Worm (Caenorhabditis elegans): ENCODE data around the gene pqn-83.

pqn-83 gene

DNA sequence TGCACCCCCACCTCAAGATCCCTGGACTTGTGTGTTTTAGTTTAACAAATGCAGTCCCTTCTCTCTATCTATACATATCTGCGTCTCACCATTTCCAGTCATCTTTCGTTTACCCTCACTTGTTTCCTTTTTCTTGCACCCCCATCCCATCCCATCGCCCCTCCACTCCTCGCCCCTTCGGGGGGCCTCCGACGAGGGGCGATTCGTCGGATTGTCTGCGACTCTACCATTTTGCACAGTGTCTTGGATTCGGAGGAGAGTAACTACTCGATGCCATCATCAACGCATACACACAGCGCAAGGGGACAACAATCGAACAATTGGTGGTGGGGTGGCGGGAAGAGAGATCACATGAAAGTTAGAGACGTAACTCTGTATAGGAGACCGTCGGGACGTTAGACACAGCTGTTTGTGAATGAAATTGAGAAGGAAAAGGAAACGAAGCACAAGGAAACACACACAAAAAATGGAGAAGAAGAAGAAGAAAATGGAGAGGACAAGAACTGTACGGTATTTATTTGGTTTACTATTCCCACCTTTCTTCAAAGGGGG, 36.8 kb downstream of the pqn-83 start (continued):
- TF ChIP-seq nhr-41 (GFP tag; IDR thresholded peaks at IDR 0.05) (peak; percentile 23; the same call in 1 of the 2 replicates), F44E2.7 (GFP tag; IDR thresholded peaks at IDR 0.05) (no peak), F49E8.2 (tag; optimal IDR thresholded peaks at IDR 0.05; ENCODE audit: borderline replicate concordance) (no peak), fos-1 (tag; optimal IDR thresholded peaks at IDR 0.05) (no peak), F37D6.2 (tag; optimal IDR thresholded peaks at IDR 0.05) (peak; percentile 85)

ce11 chrIII:13061734-13062133, 37.5 kb downstream of the pqn-83 start:
- peak; percentile 61 for TF ChIP-seq aha-1 (tag)
- TF ChIP-seq set-16 (GFP tag; IDR thresholded peaks at IDR 0.05) = peak; percentile 56
- TF ChIP-seq Y48G9A.11 (GFP tag; IDR thresholded peaks at IDR 0.05) = no peak

ce11 chrIII:13061136-13061535, 38.1 kb downstream of the pqn-83 start:
- no peak for TF ChIP-seq ztf-11 (tag; optimal IDR thresholded peaks at IDR 0.05)
- no peak; the same call in 1 of the 2 replicates for TF ChIP-seq set-16 (GFP tag; IDR thresholded peaks at IDR 0.05)
- TF ChIP-seq nhr-42 (GFP tag; IDR thresholded peaks at IDR 0.05) = no peak
- TF ChIP-seq mep-1 (tag; optimal IDR thresholded peaks at IDR 0.05) = peak; percentile 91
- TF ChIP-seq spr-1 (tag; optimal IDR thresholded peaks at IDR 0.05) = no peak
- TF ChIP-seq skn-1 (tag; optimal IDR thresholded peaks at IDR 0.05) = no peak
- TF ChIP-seq F44E2.7 (GFP tag; IDR thresholded peaks at IDR 0.05) = no peak
- no peak for TF ChIP-seq egl-27 (tag; optimal IDR thresholded peaks at IDR 0.05)
- TF ChIP-seq hif-1 (tag; optimal IDR thresholded peaks at IDR 0.05) = peak in 1 of 2 experiments; percentile 55
- TF ChIP-seq pha-4 (GFP tag; IDR thresholded peaks at IDR 0.05) = peak; percentile 66; the same call in 1 of the 2 replicates
- peak; percentile 77 for TF ChIP-seq pha-4 (tag; optimal IDR thresholded peaks at IDR 0.05)
- TF ChIP-seq lin-39 (tag; optimal IDR thresholded peaks at IDR 0.05) = peak; percentile 64
- TF ChIP-seq arid-1 (GFP tag; conservative IDR thresholded peaks at IDR 0.05) = peak; percentile 54; the same call in 1 of the 2 replicates
- TF ChIP-seq ZK546.5 (tag; optimal IDR thresholded peaks at IDR 0.05) = no peak
- no peak for TF ChIP-seq D1046.2 (GFP tag; IDR thresholded peaks at IDR 0.05)
- TF ChIP-seq dmd-8 (GFP tag; IDR thresholded peaks at IDR 0.05) = no peak
- no peak for TF ChIP-seq zip-11 (GFP tag; IDR thresholded peaks at IDR 0.05)
- peak; percentile 15 for TF ChIP-seq duxl-1 (tag; optimal IDR thresholded peaks at IDR 0.05; ENCODE audit: poor library complexity)
- peak; percentile 52 for TF ChIP-seq lin-38 (GFP tag; IDR thresholded peaks at IDR 0.05)
- no peak for TF ChIP-seq Y75B8A.6 (GFP tag; IDR thresholded peaks at IDR 0.05)
- TF ChIP-seq tag-97 (GFP tag; IDR thresholded peaks at IDR 0.05) = no peak
- TF ChIP-seq lin-1 (GFP tag; IDR thresholded peaks at IDR 0.05) = peak; percentile 14; the same call in 1 of the 2 replicates
- TF ChIP-seq dve-1 (tag; optimal IDR thresholded peaks at IDR 0.05; ENCODE audit: insufficient read depth) = peak; percentile 97
- TF ChIP-seq cey-2 (tag; optimal IDR thresholded peaks at IDR 0.05; ENCODE audit: borderline replicate concordance, insufficient read depth) = no peak
- no peak for TF ChIP-seq nhr-111 (GFP tag; optimal IDR thresholded peaks at IDR 0.05)
- no peak for TF ChIP-seq zfp-3 (GFP tag; conservative IDR thresholded peaks at IDR 0.05)
- TF ChIP-seq vab-7 (GFP tag; IDR thresholded peaks at IDR 0.05) = no peak
- TF ChIP-seq mdt-29 (GFP tag; IDR thresholded peaks at IDR 0.05) = no peak
- TF ChIP-seq nhr-11 (tag; optimal IDR thresholded peaks at IDR 0.05) = peak; percentile 90
- TF ChIP-seq ZK337.2 (GFP tag; IDR thresholded peaks at IDR 0.05) = no peak
- peak; percentile 99 for TF ChIP-seq hlh-30 (tag; optimal IDR thresholded peaks at IDR 0.05; ENCODE audit: insufficient read depth)
- TF ChIP-seq unc-62 (GFP tag; optimal IDR thresholded peaks at IDR 0.05 in 1 of 2) = peak in 1 of 2 experiments; percentile 99
- no peak for TF ChIP-seq unc-62 (tag; optimal IDR thresholded peaks at IDR 0.05)
- TF ChIP-seq Y5F2A.4 (GFP tag; optimal IDR thresholded peaks at IDR 0.05) = no peak
- peak; percentile 99 for TF ChIP-seq ama-1 (optimal IDR thresholded peaks at IDR 0.05)
- 0 out of 2 replicates have a peak, but pooled peaks have one; percentile 53 for TF ChIP-seq daf-19 (GFP tag; conservative IDR thresholded peaks at IDR 0.05)
- TF ChIP-seq aha-1 (tag) = peak; percentile 97
- TF ChIP-seq aly-2 (tag; optimal IDR thresholded peaks at IDR 0.05) = no peak
- peak; percentile 18 for TF ChIP-seq zag-1 (tag; optimal IDR thresholded peaks at IDR 0.05)
- peak; percentile 83 for TF ChIP-seq mes-2 (tag; optimal IDR thresholded peaks at IDR 0.05; ENCODE audit: poor library complexity, severe bottlenecking)
- no peak for TF ChIP-seq dmd-9 (GFP tag; IDR thresholded peaks at IDR 0.05)
- no peak for TF ChIP-seq nhr-76 (tag; optimal IDR thresholded peaks at IDR 0.05)

All from whole organism, L4 larva.